Worm (Caenorhabditis elegans): ENCODE measurements around the gene sel-5.
A peak's percentile ranks its signal among the peaks of the same experiment; 100 is the strongest.

The sel-5 gene

ce11 chrIII:4555345-4555744 is 22.9 kb downstream of the sel-5 start (continued):
- TF ChIP-seq unc-62 (GFP tag; optimal IDR thresholded peaks at IDR 0.05) (no peak), dpl-1 (GFP tag; optimal IDR thresholded peaks at IDR 0.05) (no peak), nhr-20 (tag; optimal IDR thresholded peaks at IDR 0.05) (no peak)

- TF ChIP-seq efl-1 (optimal IDR thresholded peaks at IDR 0.05), result no peak
- TF ChIP-seq efl-1 (GFP tag; optimal IDR thresholded peaks at IDR 0.05 in 1 of 2), result peak in 1 of 2 experiments; percentile 37
- no peak for TF ChIP-seq lin-35 (GFP tag; optimal IDR thresholded peaks at IDR 0.05)
These were observed 24.9 kb downstream of the sel-5 start, which contains the start of gene imph-1 for ce11 chrIII:4553316-4553715. Gene imph-1, plus strand, starts transcription at chrIII:4553616.

ce11 chrIII:4552872-4553271 is 25.4 kb downstream of the sel-5 start:
- TF ChIP-seq nhr-20 (tag; optimal IDR thresholded peaks at IDR 0.05) (no peak), blmp-1 (tag; optimal IDR thresholded peaks at IDR 0.05) (peak; percentile 13), pag-3 (tag; optimal IDR thresholded peaks at IDR 0.05; ENCODE audit: borderline replicate concordance, insufficient read depth) (no peak), pqm-1 (tag; optimal IDR thresholded peaks at IDR 0.05) (no peak), nhr-237 (tag; optimal IDR thresholded peaks at IDR 0.05) (no peak), hlh-17 (GFP tag; optimal IDR thresholded peaks at IDR 0.05; ENCODE audit: borderline replicate concordance) (no peak), elt-2 (tag; optimal IDR thresholded peaks at IDR 0.05) (peak; percentile 17), egl-27 (tag; optimal IDR thresholded peaks at IDR 0.05) (no peak)

- TF ChIP-seq C34B4.2 (tag; optimal IDR thresholded peaks at IDR 0.05) (no peak), pqm-1 (tag; optimal IDR thresholded peaks at IDR 0.05) (no peak), lsy-2 (tag; optimal IDR thresholded peaks at IDR 0.05) (peak; percentile 48 to 77), unc-86 (tag; optimal IDR thresholded peaks at IDR 0.05) (no peak), fkh-10 (GFP tag; optimal IDR thresholded peaks at IDR 0.05) (no peak), lin-14 (GFP tag; optimal IDR thresholded peaks at IDR 0.05) (peak; percentile 97), zip-4 (GFP tag; optimal IDR thresholded peaks at IDR 0.05) (no peak), nhr-85 (tag) (peak; percentile 81), C04F5.9 (tag; optimal IDR thresholded peaks at IDR 0.05) (no peak), nhr-11 (tag; optimal IDR thresholded peaks at IDR 0.05) (no peak), mdl-1 (tag; optimal IDR thresholded peaks at IDR 0.05) (peak in 1 of 2 experiments; percentile 57), lin-13 (GFP tag; optimal IDR thresholded peaks at IDR 0.05) (peak; percentile 16), nhr-19 (GFP tag; conservative IDR thresholded peaks at IDR 0.05) (peak; percentile 64), unc-30 (tag; optimal IDR thresholded peaks at IDR 0.05) (no peak), nhr-237 (tag; optimal IDR thresholded peaks at IDR 0.05) (no peak), nhr-76 (tag; optimal IDR thresholded peaks at IDR 0.05) (no peak), hlh-17 (GFP tag; optimal IDR thresholded peaks at IDR 0.05; ENCODE audit: borderline replicate concordance) (no peak), snu-23 (GFP tag; optimal IDR thresholded peaks at IDR 0.05) (peak; percentile 82), ceh-90 (tag; optimal IDR thresholded peaks at IDR 0.05) (no peak), F16B12.6 (tag; optimal IDR thresholded peaks at IDR 0.05) (no peak), grh-1 (GFP tag; IDR thresholded peaks at IDR 0.05) (no peak), lin-35 (GFP tag; optimal IDR thresholded peaks at IDR 0.05) (peak; percentile 65 to 71), xbp-1 (tag; optimal IDR thresholded peaks at IDR 0.05) (peak; percentile 15), sptf-1 (tag; optimal IDR thresholded peaks at IDR 0.05) (no peak), efl-1 (optimal IDR thresholded peaks at IDR 0.05) (peak; percentile 55 to 63), efl-1 (GFP tag; optimal IDR thresholded peaks at IDR 0.05 in 1 of 2) (peak in 1 of 2 experiments; percentile 24), blmp-1 (tag; optimal IDR thresholded peaks at IDR 0.05) (no peak), irx-1 (tag; optimal IDR thresholded peaks at IDR 0.05) (peak; percentile 14), ceh-63 (GFP tag; optimal IDR thresholded peaks at IDR 0.05) (no peak), alr-1 (tag; optimal IDR thresholded peaks at IDR 0.05; ENCODE audit: borderline replicate concordance) (no peak), mep-1 (tag; optimal IDR thresholded peaks at IDR 0.05) (peak; percentile 61), egl-13 (tag; optimal IDR thresholded peaks at IDR 0.05) (peak; percentile 7), lin-39 (tag; optimal IDR thresholded peaks at IDR 0.05) (no peak), ceh-88 (GFP tag; IDR thresholded peaks at IDR 0.05) (no peak), unc-130 (tag; optimal IDR thresholded peaks at IDR 0.05) (peak; percentile 0), swsn-7 (tag; optimal IDR thresholded peaks at IDR 0.05) (peak; percentile 65), nhr-84 (tag; optimal IDR thresholded peaks at IDR 0.05) (no peak), ceh-82 (tag; optimal IDR thresholded peaks at IDR 0.05) (peak in 2 of 3 experiments; percentile 31 to 81), hlh-4 (tag; optimal IDR thresholded peaks at IDR 0.05) (no peak), nhr-71 (tag; optimal IDR thresholded peaks at IDR 0.05) (peak; percentile 73)
These were observed 26.3 kb downstream of the sel-5 start for ce11 chrIII:4551963-4552362.
